Worm (Caenorhabditis elegans) whole organism, L4 larva: ENCODE data around the gene C40C9.4.

Experiments
- D1046.2 ChIP-seq: fragments of 200-800 bp; sonication (Bioruptor generic); IDR thresholded peaks from 2 replicates; pipeline ENCODE4 v1.3.6; 2022; ENCODE audit warnings: missing genetic modification characterization, missing compliant biosample characterization
- F10B5.3 ChIP-seq: sonication (generic microtip); optimal IDR thresholded peaks from 2 replicates; lab custom pipeline; 2016; ENCODE audit warnings: mild to moderate bottlenecking, missing genetic modification characterization, missing compliant biosample characterization
- F26F4.8 ChIP-seq: fragments of 200-800 bp; sonication (Bioruptor generic); conservative IDR thresholded peaks from 2 replicates; pipeline ENCODE4 v1.3.6; 2022; ENCODE audit warnings: missing genetic modification characterization, missing compliant biosample characterization
- F37D6.2 ChIP-seq: sonication (generic microtip); optimal IDR thresholded peaks from 2 replicates; lab custom pipeline; 2016; ENCODE audit warnings: mild to moderate bottlenecking, missing genetic modification characterization, missing compliant biosample characterization
- F44E2.7 ChIP-seq: fragments of 200-800 bp; sonication (Bioruptor generic); IDR thresholded peaks from 2 replicates; pipeline ENCODE4 v2.1.2; 2022; ENCODE audit warnings: missing genetic modification characterization, missing compliant biosample characterization
- Y48G9A.11 ChIP-seq: fragments of 200-800 bp; sonication (Bioruptor generic); IDR thresholded peaks from 2 replicates; pipeline ENCODE4 v1.3.6; 2022; ENCODE audit warnings: missing genetic modification reagents, missing genetic modification characterization, missing compliant biosample characterization
- ZK546.5 ChIP-seq, 2 experiments: sonication (generic microtip); optimal IDR thresholded peaks; 2 replicates each; lab custom pipeline; 2017; ENCODE audit warnings: missing biosample characterization in 2 of 2, missing genetic modification characterization in 2 of 2
- aha-1 ChIP-seq: fragments of 150-350 bp; peaks from one replicate; lab custom pipeline; 2014; ENCODE audit warnings: missing biosample characterization, missing genetic modification characterization
- ama-1 ChIP-seq: fragments of 150-350 bp; optimal IDR thresholded peaks from 2 replicates; lab custom pipeline; 2014; ENCODE audit warnings: inconsistent platforms, mixed read lengths
- arid-1 ChIP-seq: fragments of 200-800 bp; sonication (Bioruptor generic); conservative IDR thresholded peaks from 2 replicates; pipeline ENCODE4 v1.3.6; 2022; ENCODE audit warnings: missing genetic modification reagents, missing genetic modification characterization, missing compliant biosample characterization
- ceh-28 ChIP-seq: fragments of 150-350 bp; optimal IDR thresholded peaks from 2 replicates; lab custom pipeline; 2014; ENCODE audit warnings: missing biosample characterization, missing genetic modification reagents, missing genetic modification characterization
- ceh-32 ChIP-seq: sonication (generic microtip); optimal IDR thresholded peaks from 2 replicates; lab custom pipeline; 2016; ENCODE audit warnings: mild to moderate bottlenecking, missing genetic modification characterization, missing compliant biosample characterization; ENCODE audit not compliant: poor library complexity
- ceh-62 ChIP-seq: sonication (generic microtip); optimal IDR thresholded peaks from 2 replicates; lab custom pipeline; 2017; ENCODE audit warnings: missing biosample characterization, missing genetic modification characterization
- ceh-82 ChIP-seq: sonication (generic microtip); optimal IDR thresholded peaks from 2 replicates; lab custom pipeline; 2017; ENCODE audit warnings: missing biosample characterization, missing genetic modification characterization
- ces-1 ChIP-seq: fragments of 150-350 bp; sonication (generic microtip); optimal IDR thresholded peaks from 4 replicates; lab custom pipeline; 2014; ENCODE audit warnings: missing biosample characterization, missing genetic modification reagents, missing genetic modification characterization
- cey-2 ChIP-seq: sonication (generic microtip); optimal IDR thresholded peaks from 3 replicates; lab custom pipeline; 2017; ENCODE audit warnings: missing genetic modification characterization, mild to moderate bottlenecking, missing compliant biosample characterization, antibody characterized with exemption, borderline replicate concordance; ENCODE audit not compliant: insufficient read depth
- ctbp-1 ChIP-seq: fragments of 200-800 bp; sonication (Bioruptor generic); IDR thresholded peaks from 2 replicates; pipeline ENCODE4 v1.3.6; 2022; ENCODE audit warnings: missing genetic modification reagents, missing genetic modification characterization, missing compliant biosample characterization
- daf-19 ChIP-seq: fragments of 200-800 bp; sonication (Bioruptor generic); conservative IDR thresholded peaks from 2 replicates; pipeline ENCODE4 v1.3.6; 2022; ENCODE audit warnings: missing genetic modification characterization, missing compliant biosample characterization
- dve-1 ChIP-seq: sonication (generic microtip); optimal IDR thresholded peaks from 2 replicates; lab custom pipeline; 2017; ENCODE audit warnings: antibody characterized with exemption, mild to moderate bottlenecking, missing genetic modification characterization, missing compliant biosample characterization; ENCODE audit not compliant: insufficient read depth
- egl-27 ChIP-seq: sonication (generic microtip); optimal IDR thresholded peaks from 3 replicates; lab custom pipeline; 2017; ENCODE audit warnings: missing biosample characterization, missing genetic modification reagents, missing genetic modification characterization
- fkh-10 ChIP-seq: fragments of 150-350 bp; optimal IDR thresholded peaks from 2 replicates; lab custom pipeline; 2014; ENCODE audit warnings: missing biosample characterization, missing genetic modification reagents, missing genetic modification characterization
- hif-1 ChIP-seq, 2 experiments: sonication (generic microtip); optimal IDR thresholded peaks; 2 replicates each; lab custom pipeline; 2016 to 2017; ENCODE audit warnings: missing compliant biosample characterization in 2 of 2, missing genetic modification characterization in 2 of 2, missing genetic modification reagents in 2 of 2, missing genotype in 2 of 2, mild to moderate bottlenecking in 1 of 2
- hlh-11 ChIP-seq: fragments of 200-800 bp; sonication (Bioruptor generic); optimal IDR thresholded peaks from 2 replicates; lab custom pipeline; 2018; ENCODE audit warnings: mild to moderate bottlenecking, missing genetic modification characterization, missing compliant biosample characterization
- hlh-30 ChIP-seq: sonication (generic microtip); optimal IDR thresholded peaks from 2 replicates; lab custom pipeline; 2017; ENCODE audit warnings: antibody characterized with exemption, mild to moderate bottlenecking, missing genetic modification characterization, missing compliant biosample characterization; ENCODE audit not compliant: insufficient read depth
- hmg-1.1 ChIP-seq: fragments of 200-800 bp; sonication (Bioruptor generic); IDR thresholded peaks from 2 replicates; pipeline ENCODE4 v1.3.6; 2022; ENCODE audit warnings: missing genetic modification reagents, missing genetic modification characterization, missing compliant biosample characterization
- jun-1 ChIP-seq: fragments of 150-350 bp; optimal IDR thresholded peaks from 2 replicates; lab custom pipeline; 2014; ENCODE audit warnings: missing biosample characterization, missing genetic modification reagents, missing genetic modification characterization
- lin-39 ChIP-seq: fragments of 150-350 bp; optimal IDR thresholded peaks from 2 replicates; lab custom pipeline; 2014; ENCODE audit warnings: missing biosample characterization, missing genetic modification reagents, missing genetic modification characterization
- madf-5 ChIP-seq, 2 experiments: fragments of 200-800 bp; sonication (Bioruptor generic); IDR thresholded peaks; 2 replicates each; pipeline ENCODE4 v1.3.6; 2022; ENCODE audit warnings: missing compliant biosample characterization in 2 of 2, missing genetic modification characterization in 2 of 2
- madf-9 ChIP-seq: fragments of 200-800 bp; sonication (Bioruptor generic); conservative IDR thresholded peaks from 2 replicates; pipeline ENCODE4 v1.3.6; 2022; ENCODE audit warnings: missing genetic modification reagents, missing genetic modification characterization, missing compliant biosample characterization
- mdt-29 ChIP-seq: fragments of 200-800 bp; sonication (Bioruptor generic); IDR thresholded peaks from 2 replicates; pipeline ENCODE4 v1.3.6; 2022; ENCODE audit warnings: missing genetic modification reagents, missing genetic modification characterization, missing compliant biosample characterization
- mes-2 ChIP-seq: sonication (generic microtip); optimal IDR thresholded peaks from 2 replicates; lab custom pipeline; 2016; ENCODE audit warnings: missing genotype, mild to moderate bottlenecking, missing genetic modification characterization, missing compliant biosample characterization; ENCODE audit not compliant: poor library complexity, severe bottlenecking
- mxl-2 ChIP-seq: fragments of 200-800 bp; sonication (Bioruptor generic); conservative IDR thresholded peaks from 2 replicates; pipeline ENCODE4 v1.3.6; 2022; ENCODE audit warnings: missing genetic modification reagents, missing genetic modification characterization, missing compliant biosample characterization
- mxl-3 ChIP-seq: fragments of 200-800 bp; sonication (Bioruptor generic); optimal IDR thresholded peaks from 2 replicates; lab custom pipeline; 2018; ENCODE audit warnings: mild to moderate bottlenecking, missing genetic modification characterization, missing compliant biosample characterization
- nhr-10 ChIP-seq: fragments of 150-350 bp; optimal IDR thresholded peaks from 2 replicates; lab custom pipeline; 2014; ENCODE audit warnings: missing biosample characterization, missing genetic modification characterization
- nhr-102 ChIP-seq: sonication (generic microtip); optimal IDR thresholded peaks from 2 replicates; lab custom pipeline; 2016; ENCODE audit warnings: mild to moderate bottlenecking, missing genetic modification characterization, moderate library complexity, missing compliant biosample characterization
- nhr-48 ChIP-seq: sonication (generic microtip); optimal IDR thresholded peaks from 2 replicates; lab custom pipeline; 2016; ENCODE audit warnings: mild to moderate bottlenecking, missing genetic modification characterization, missing compliant biosample characterization
- nhr-6 ChIP-seq: fragments of 150-350 bp; optimal IDR thresholded peaks from 2 replicates; lab custom pipeline; 2014; ENCODE audit warnings: missing biosample characterization, missing genetic modification characterization
- nhr-76 ChIP-seq: fragments of 150-350 bp; optimal IDR thresholded peaks from 2 replicates; lab custom pipeline; 2014; ENCODE audit warnings: missing biosample characterization, missing genetic modification characterization
- rbr-2 ChIP-seq: sonication (generic microtip); optimal IDR thresholded peaks from 2 replicates; lab custom pipeline; 2016; ENCODE audit warnings: missing genotype, missing genetic modification characterization, missing compliant biosample characterization
- saeg-2 ChIP-seq: fragments of 200-800 bp; sonication (Bioruptor generic); IDR thresholded peaks from 2 replicates; pipeline ENCODE4 v1.3.6; 2022; ENCODE audit warnings: missing genetic modification reagents, missing genetic modification characterization, missing compliant biosample characterization
- sdz-12 ChIP-seq: fragments of 200-800 bp; sonication (Bioruptor generic); optimal IDR thresholded peaks from 2 replicates; lab custom pipeline; 2018; ENCODE audit warnings: mild to moderate bottlenecking, missing genetic modification characterization, missing compliant biosample characterization
- skn-1 ChIP-seq: fragments of 150-350 bp; optimal IDR thresholded peaks from 2 replicates; lab custom pipeline; 2014; ENCODE audit warnings: missing biosample characterization, missing genetic modification characterization
- spr-3 ChIP-seq: fragments of 200-800 bp; sonication (Bioruptor generic); optimal IDR thresholded peaks from 2 replicates; lab custom pipeline; 2018; ENCODE audit warnings: mild to moderate bottlenecking, missing genetic modification characterization, missing compliant biosample characterization
- tag-97 ChIP-seq: fragments of 200-800 bp; sonication (Bioruptor generic); IDR thresholded peaks from 2 replicates; pipeline ENCODE4 v1.3.6; 2022; ENCODE audit warnings: missing genetic modification characterization, missing compliant biosample characterization
- tra-1 ChIP-seq: fragments of 200-800 bp; sonication (Bioruptor generic); IDR thresholded peaks from 2 replicates; pipeline ENCODE4 v1.3.6; 2022; ENCODE audit warnings: missing genetic modification reagents, missing genetic modification characterization, missing compliant biosample characterization
- unc-130 ChIP-seq: sonication (generic microtip); optimal IDR thresholded peaks from 2 replicates; lab custom pipeline; 2016; ENCODE audit warnings: missing genetic modification reagents, missing genetic modification characterization, missing compliant biosample characterization
- unc-39 ChIP-seq: sonication (generic microtip); optimal IDR thresholded peaks from 2 replicates; lab custom pipeline; 2017; ENCODE audit warnings: missing biosample characterization, missing genetic modification characterization
- unc-62 ChIP-seq, 3 experiments: fragments of 150-350 bp in 1 of 3; sonication (generic microtip); optimal IDR thresholded peaks in 2 of 3; peaks in 1 of 3; 1 replicate in 1 of 3; 2 replicates in 2 of 3; lab custom pipeline; 2014 to 2017; ENCODE audit warnings: missing biosample characterization in 3 of 3, missing genetic modification characterization in 3 of 3, missing genetic modification reagents in 3 of 3, missing genotype in 1 of 3
- zfp-2 ChIP-seq: sonication (generic microtip); optimal IDR thresholded peaks from 2 replicates; lab custom pipeline; 2016; ENCODE audit warnings: mild to moderate bottlenecking, missing genetic modification characterization, missing compliant biosample characterization
- zip-2 ChIP-seq: fragments of 150-350 bp; optimal IDR thresholded peaks from 2 replicates; lab custom pipeline; 2014; ENCODE audit warnings: missing biosample characterization, missing genetic modification characterization
- ztf-11 ChIP-seq: fragments of 150-350 bp; optimal IDR thresholded peaks from 2 replicates; lab custom pipeline; 2014; ENCODE audit warnings: missing biosample characterization, missing genetic modification characterization

Gene C40C9.4

ce11 chrX:13653573-13653972 lies 2.7 kb downstream of the C40C9.4 start:
- TF ChIP-seq dve-1 (tag; lab: Kevin White, UChicago) (peak; percentile 1), F44E2.7 (GFP tag; lab: Robert Waterston, UW) (no peak), unc-130 (GFP tag; lab: Kevin White, UChicago) (peak; percentile 44), spr-3 (GFP tag; lab: Kevin White, UChicago) (no peak), mxl-3 (GFP tag; lab: Kevin White, UChicago) (no peak), mes-2 (tag; lab: Kevin White, UChicago) (no peak), fkh-10 (GFP tag; lab: Kevin White, UChicago) (no peak), zfp-2 (tag; lab: Kevin White, UChicago) (peak; percentile 8), zip-2 (tag; lab: Kevin White, UChicago) (peak; percentile 13), ceh-28 (tag; lab: Kevin White, UChicago) (no peak), ama-1 (lab: Kevin White, UChicago) (no peak), nhr-6 (peak; percentile 14), hif-1 (tag; optimal IDR thresholded peaks at IDR 0.05; lab: Kevin White, UChicago) (no peak), nhr-102 (no peak), aha-1 (no peak), mxl-2 (GFP tag; lab: Robert Waterston, UW) (no peak), nhr-10 (no peak), daf-19 (GFP tag; lab: Robert Waterston, UW) (peak; percentile 60; the same call in 1 of the 2 replicates), egl-27 (tag; lab: Kevin White, UChicago) (no peak), arid-1 (GFP tag; lab: Robert Waterston, UW) (peak; percentile 82), madf-9 (GFP tag; lab: Robert Waterston, UW) (peak; percentile 63; the same call in 1 of the 2 replicates), ZK546.5 (tag; optimal IDR thresholded peaks at IDR 0.05; lab: Kevin White, UChicago) (no peak), ceh-82 (tag; lab: Kevin White, UChicago) (no peak), tra-1 (GFP tag; lab: Robert Waterston, UW) (0 out of 2 replicates have a peak, but pooled peaks have one; percentile 38), F37D6.2 (tag; lab: Kevin White, UChicago) (no peak), rbr-2 (tag; lab: Kevin White, UChicago) (peak; percentile 1), ztf-11 (tag; lab: Kevin White, UChicago) (no peak), tag-97 (GFP tag; lab: Robert Waterston, UW) (no peak), hlh-30 (tag; lab: Kevin White, UChicago) (peak; percentile 4), madf-5 (GFP tag; IDR thresholded peaks at IDR 0.05; lab: Robert Waterston, UW) (peak; percentile 44 to 57; a peak in 2 of 4 replicates), ces-1 (GFP tag; lab: Kevin White, UChicago) (no peak), skn-1 (tag; lab: Kevin White, UChicago) (no peak), Y48G9A.11 (no peak), hlh-11 (tag; lab: Kevin White, UChicago) (no peak), ctbp-1 (GFP tag; lab: Robert Waterston, UW) (no peak), ceh-62 (no peak), ceh-32 (tag; lab: Kevin White, UChicago) (no peak), D1046.2 (no peak), unc-39 (tag; lab: Kevin White, UChicago) (no peak), F26F4.8 (peak; percentile 85), lin-39 (tag; lab: Kevin White, UChicago) (no peak), hmg-1.1 (GFP tag; lab: Robert Waterston, UW) (peak; percentile 60), unc-62 (GFP tag; optimal IDR thresholded peaks at IDR 0.05 in 1 of 2; lab: Kevin White, UChicago) (no peak), unc-62 (tag; optimal IDR thresholded peaks at IDR 0.05; lab: Kevin White, UChicago) (no peak), nhr-76 (tag; lab: Kevin White, UChicago) (no peak), cey-2 (tag; lab: Kevin White, UChicago) (no peak), F10B5.3 (no peak), nhr-48 (peak; percentile 45), jun-1 (tag; lab: Kevin White, UChicago) (no peak), sdz-12 (no peak), mdt-29 (peak; percentile 67; the same call in 1 of the 2 replicates), saeg-2 (no peak)
